Worm (Caenorhabditis elegans) whole organism, L4/young adult: ENCODE data around the gene idhb-1.

ENCODE experiments used
- W03F9.2 ChIP-seq: fragments of 150-350 bp; optimal IDR thresholded peaks from 2 replicates; lab custom pipeline; 2014; ENCODE audit warnings: missing biosample characterization, missing genetic modification characterization
- dao-5 ChIP-seq: sonication (generic microtip); optimal IDR thresholded peaks from 2 replicates; lab custom pipeline; 2016; ENCODE audit warnings: missing genotype, missing genetic modification characterization, moderate library complexity, missing compliant biosample characterization
- him-1 ChIP-seq: sonication (generic microtip); optimal IDR thresholded peaks from 2 replicates; lab custom pipeline; 2016; ENCODE audit warnings: missing genotype, missing genetic modification reagents, missing genetic modification characterization, missing compliant biosample characterization

DNA sequence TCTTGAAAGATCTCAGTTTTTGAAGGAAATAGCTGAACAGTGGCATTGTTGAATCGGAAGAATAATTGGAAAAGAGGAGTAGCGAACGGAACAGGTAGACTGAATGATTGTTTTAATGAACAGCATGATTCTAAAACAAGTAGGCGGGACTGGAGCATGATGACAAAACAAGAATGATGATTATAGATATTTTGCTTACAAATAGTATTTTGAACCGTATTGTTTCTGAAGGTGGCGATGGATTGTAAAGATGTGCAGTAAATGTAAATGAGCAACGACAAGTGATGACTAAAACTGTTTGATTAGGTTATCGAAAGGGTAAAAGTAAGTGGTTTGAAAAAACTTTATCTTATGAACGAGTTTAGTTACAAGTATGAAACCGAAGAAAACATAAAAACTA, 39.6 kb downstream of the idhb-1 start, which contains the start of gene F28H6.8:
- TF ChIP-seq him-1 (tag; lab: Kevin White, UChicago) (no peak), dao-5 (tag; lab: Kevin White, UChicago) (no peak), W03F9.2 (no peak)
